Fruit fly (Drosophila melanogaster): ENCODE measurements around the gene Ptpmeg.

- TF ChIP-seq az2 (GFP tag; optimal IDR thresholded peaks at IDR 0.05) = no peak
- no peak for TF ChIP-seq CG4360 (GFP tag; IDR thresholded peaks at IDR 0.05)
- TF ChIP-seq gfzf (GFP tag; optimal IDR thresholded peaks at IDR 0.05) = no peak
- TF ChIP-seq ewg (GFP tag; optimal IDR thresholded peaks at IDR 0.05) = no peak
- TF ChIP-seq CG10366 (GFP tag; IDR thresholded peaks at IDR 0.05) = no peak
- TF ChIP-seq chn (GFP tag; optimal IDR thresholded peaks at IDR 0.05) = no peak
- TF ChIP-seq shn (GFP tag; optimal IDR thresholded peaks at IDR 0.05) = no peak
- no peak for TF ChIP-seq zen (tag; optimal IDR thresholded peaks at IDR 0.05)
- no peak for TF ChIP-seq CG10431 (GFP tag; optimal IDR thresholded peaks at IDR 0.05)
- TF ChIP-seq ftz-f1 (GFP tag; optimal IDR thresholded peaks at IDR 0.05) = no peak
Observed at dm6 chr3L:395192-395591, 67.3 kb downstream of the Ptpmeg start.

All from whole organism, embryonic.